Worm (Caenorhabditis elegans): ENCODE data around the gene C01G10.10.

The C01G10.10 gene

ce11 chrV:15089438-15089837, 7.2 kb upstream of the C01G10.10 start, which contains the start of the genes C01G10.5 and C01G10.4:
TSS of gene C01G10.5 (minus strand) at chrV:15089538.
TSS of gene C01G10.4 (plus strand) at chrV:15089740.
- TF ChIP-seq mml-1 (tag; optimal IDR thresholded peaks at IDR 0.05): no peak
- TF ChIP-seq fos-1 (tag; optimal IDR thresholded peaks at IDR 0.05): no peak

- TF ChIP-seq tbx-2 (tag; optimal IDR thresholded peaks at IDR 0.05) (no peak), unc-39 (tag; optimal IDR thresholded peaks at IDR 0.05) (no peak), nhr-77 (tag; optimal IDR thresholded peaks at IDR 0.05) (no peak), egl-27 (tag; optimal IDR thresholded peaks at IDR 0.05) (no peak), R02D3.7 (tag; optimal IDR thresholded peaks at IDR 0.05) (no peak), fkh-10 (GFP tag; optimal IDR thresholded peaks at IDR 0.05) (no peak), zag-1 (tag; optimal IDR thresholded peaks at IDR 0.05) (no peak), lsy-12 (tag; optimal IDR thresholded peaks at IDR 0.05) (no peak)
Measured at ce11 chrV:15088613-15089012, 6.4 kb upstream of the C01G10.10 start, which contains the start of gene C01G10.18. TSS of gene C01G10.18 (minus strand) at chrV:15088713.

- TF ChIP-seq nhr-77 (tag; optimal IDR thresholded peaks at IDR 0.05) (no peak), mdl-1 (tag; optimal IDR thresholded peaks at IDR 0.05) (no peak), pha-4 (tag; optimal IDR thresholded peaks at IDR 0.05) (peak; percentile 27), fos-1 (tag; optimal IDR thresholded peaks at IDR 0.05) (no peak)
Measured at ce11 chrV:15087207-15087706, 5.0 kb upstream of the C01G10.10 start, which contains the start of the genes C01G10.15 and C01G10.6. TSS of gene C01G10.15 (minus strand) at chrV:15087307. TSS of gene C01G10.6 (plus strand) at chrV:15087656.

- TF ChIP-seq zag-1 (tag; optimal IDR thresholded peaks at IDR 0.05) (no peak), fos-1 (tag; optimal IDR thresholded peaks at IDR 0.05) (no peak), nfya-1 (tag; optimal IDR thresholded peaks at IDR 0.05; ENCODE audit: insufficient read depth) (peak; percentile 89), mml-1 (tag; optimal IDR thresholded peaks at IDR 0.05) (no peak), ZK546.5 (tag; optimal IDR thresholded peaks at IDR 0.05) (no peak), skn-1 (tag; optimal IDR thresholded peaks at IDR 0.05) (peak; percentile 15), egl-5 (tag; optimal IDR thresholded peaks at IDR 0.05) (peak; percentile 87), pha-4 (tag; optimal IDR thresholded peaks at IDR 0.05) (peak; percentile 95), hmg-11 (tag; optimal IDR thresholded peaks at IDR 0.05) (peak; percentile 83), ceh-82 (tag; optimal IDR thresholded peaks at IDR 0.05) (peak; percentile 68), unc-62 (GFP tag; optimal IDR thresholded peaks at IDR 0.05) (no peak), nhr-237 (tag; optimal IDR thresholded peaks at IDR 0.05) (no peak), nhr-23 (tag; optimal IDR thresholded peaks at IDR 0.05) (no peak), nhr-77 (tag; optimal IDR thresholded peaks at IDR 0.05) (peak; percentile 37), pqm-1 (tag; optimal IDR thresholded peaks at IDR 0.05) (peak; percentile 82), ztf-11 (tag; optimal IDR thresholded peaks at IDR 0.05) (no peak), daf-12 (tag; optimal IDR thresholded peaks at IDR 0.05) (no peak), R02D3.7 (tag; optimal IDR thresholded peaks at IDR 0.05) (peak; percentile 98), egl-27 (tag; optimal IDR thresholded peaks at IDR 0.05) (peak; percentile 13), lin-39 (tag; optimal IDR thresholded peaks at IDR 0.05) (peak; percentile 75), ama-1 (optimal IDR thresholded peaks at IDR 0.05) (no peak), nhr-11 (tag; optimal IDR thresholded peaks at IDR 0.05) (peak; percentile 11), lsy-12 (tag; optimal IDR thresholded peaks at IDR 0.05) (peak; percentile 85), nhr-12 (tag; optimal IDR thresholded peaks at IDR 0.05) (no peak), ztf-4 (tag; optimal IDR thresholded peaks at IDR 0.05) (no peak), aly-2 (tag; optimal IDR thresholded peaks at IDR 0.05) (no peak), nhr-43 (tag; optimal IDR thresholded peaks at IDR 0.05; ENCODE audit: poor library complexity, severe bottlenecking) (peak; percentile 95), fkh-2 (tag; optimal IDR thresholded peaks at IDR 0.05) (no peak), jun-1 (tag; optimal IDR thresholded peaks at IDR 0.05) (peak; percentile 58), nhr-76 (tag; optimal IDR thresholded peaks at IDR 0.05) (peak; percentile 0), nhr-28 (tag; optimal IDR thresholded peaks at IDR 0.05) (no peak), elt-2 (tag; optimal IDR thresholded peaks at IDR 0.05) (peak; percentile 61), snpc-4 (tag; optimal IDR thresholded peaks at IDR 0.05) (peak; percentile 87), lin-15B (tag; optimal IDR thresholded peaks at IDR 0.05) (peak; percentile 99), nhr-25 (tag; optimal IDR thresholded peaks at IDR 0.05) (peak; percentile 86), mdl-1 (tag; optimal IDR thresholded peaks at IDR 0.05) (no peak), eor-1 (tag; optimal IDR thresholded peaks at IDR 0.05) (peak in 1 of 2 experiments; percentile 45), tbx-2 (tag; optimal IDR thresholded peaks at IDR 0.05) (peak; percentile 37), fkh-10 (GFP tag; optimal IDR thresholded peaks at IDR 0.05) (peak; percentile 92), ceh-28 (tag; optimal IDR thresholded peaks at IDR 0.05) (peak; percentile 77), ceh-16 (tag; optimal IDR thresholded peaks at IDR 0.05) (no peak), ceh-9 (tag; optimal IDR thresholded peaks at IDR 0.05) (no peak)
Measured at ce11 chrV:15085335-15085800, 3.1 kb upstream of the C01G10.10 start, which contains the start of the genes ahsa-1 and C01G10.7. TSS of gene ahsa-1 (minus strand) at chrV:15085385. TSS of gene C01G10.7 (plus strand) at chrV:15085747.
